Fruit fly (Drosophila melanogaster) whole organism, embryonic: ENCODE data around the gene CG11791.

Experiments
- Atf-2 ChIP-seq: fragments of 200-800 bp; sonication (Bioruptor generic); optimal IDR thresholded peaks from 2 replicates; lab custom pipeline; 2016; ENCODE audit warnings: missing biosample characterization, missing genetic modification characterization
- B-H1 ChIP-seq: fragments of 200-800 bp; sonication (Bioruptor generic); IDR thresholded peaks from 3 replicates; pipeline ENCODE4 v1.3.6; 2022; ENCODE audit warnings: missing biosample characterization, missing genetic modification characterization
- CG10147 ChIP-seq: fragments of 200-800 bp; sonication (Bioruptor generic); optimal IDR thresholded peaks from 2 replicates; lab custom pipeline; 2019; ENCODE audit warnings: missing biosample characterization, mild to moderate bottlenecking, missing genetic modification characterization, moderate library complexity
- CG10654 ChIP-seq: fragments of 200-800 bp; sonication (Bioruptor generic); optimal IDR thresholded peaks from 2 replicates; lab custom pipeline; 2016; ENCODE audit warnings: missing biosample characterization, missing genetic modification characterization
- CG10979 ChIP-seq: fragments of 200-800 bp; sonication (Bioruptor generic); optimal IDR thresholded peaks from 2 replicates; lab custom pipeline; 2018; ENCODE audit warnings: missing biosample characterization, mild to moderate bottlenecking, missing genetic modification characterization, moderate library complexity
- CG11560 ChIP-seq: fragments of 200-800 bp; sonication (Bioruptor generic); IDR thresholded peaks from 3 replicates; pipeline ENCODE4 v1.3.6; 2022; ENCODE audit warnings: missing biosample characterization, missing genetic modification characterization
- CG1233 ChIP-seq: fragments of 200-800 bp; sonication (Bioruptor generic); optimal IDR thresholded peaks from 4 replicates; lab custom pipeline; 2018; ENCODE audit warnings: missing biosample characterization, mild to moderate bottlenecking, missing genetic modification characterization
- CG15479 ChIP-seq: fragments of 200-800 bp; sonication (Bioruptor generic); optimal IDR thresholded peaks from 3 replicates; lab custom pipeline; 2019; ENCODE audit warnings: missing biosample characterization, mild to moderate bottlenecking, missing genetic modification characterization, moderate library complexity
- CG17385 ChIP-seq: fragments of 200-800 bp; sonication (Bioruptor generic); optimal IDR thresholded peaks from 3 replicates; lab custom pipeline; 2018; ENCODE audit warnings: missing biosample characterization, mild to moderate bottlenecking, missing genetic modification characterization
- CG17829 ChIP-seq: fragments of 200-800 bp; optimal IDR thresholded peaks from 2 replicates; lab custom pipeline; 2019; ENCODE audit warnings: missing biosample characterization, mild to moderate bottlenecking, missing genetic modification characterization, moderate library complexity
- CG17912 ChIP-seq: fragments of 200-800 bp; sonication (Bioruptor generic); optimal IDR thresholded peaks from 2 replicates; lab custom pipeline; 2018; ENCODE audit warnings: missing biosample characterization, mild to moderate bottlenecking, missing genetic modification characterization
- CG2120 ChIP-seq: fragments of 200-800 bp; sonication (Bioruptor generic); optimal IDR thresholded peaks from 3 replicates; lab custom pipeline; 2016; ENCODE audit warnings: missing biosample characterization, missing genetic modification characterization
- CG2712 ChIP-seq: fragments of 200-800 bp; optimal IDR thresholded peaks from 3 replicates; lab custom pipeline; 2019; ENCODE audit warnings: missing biosample characterization, mild to moderate bottlenecking, missing genetic modification characterization, moderate library complexity
- CG31388 ChIP-seq: fragments of 200-800 bp; sonication (Bioruptor generic); optimal IDR thresholded peaks from 2 replicates; lab custom pipeline; 2016; ENCODE audit warnings: missing biosample characterization, missing genetic modification characterization
- CG33557 ChIP-seq: fragments of 200-800 bp; sonication (Bioruptor generic); optimal IDR thresholded peaks from 2 replicates; lab custom pipeline; 2019; ENCODE audit warnings: missing biosample characterization, mild to moderate bottlenecking, missing genetic modification characterization, moderate library complexity
- CG4282 ChIP-seq: fragments of 200-800 bp; sonication (Bioruptor generic); optimal IDR thresholded peaks from 2 replicates; lab custom pipeline; 2016; ENCODE audit warnings: missing biosample characterization, missing genetic modification characterization
- CG4404 ChIP-seq: fragments of 200-800 bp; sonication (Bioruptor generic); IDR thresholded peaks from 2 replicates; pipeline ENCODE4 v1.3.6; 2022; ENCODE audit warnings: missing biosample characterization, missing genetic modification characterization
- CG4617 ChIP-seq: fragments of 200-800 bp; sonication (Bioruptor generic); optimal IDR thresholded peaks from 3 replicates; lab custom pipeline; 2016; ENCODE audit warnings: missing biosample characterization, missing genetic modification characterization, borderline replicate concordance
- CG6689 ChIP-seq: fragments of 200-800 bp; sonication (Bioruptor generic); IDR thresholded peaks from 2 replicates; pipeline ENCODE4 v1.3.6; 2022; ENCODE audit warnings: missing biosample characterization, missing genetic modification characterization
- CG6765 ChIP-seq: fragments of 200-800 bp; sonication (Bioruptor generic); optimal IDR thresholded peaks from 3 replicates; lab custom pipeline; 2017; ENCODE audit warnings: missing biosample characterization, mild to moderate bottlenecking, missing genetic modification characterization
- CG7963 ChIP-seq: fragments of 200-800 bp; sonication (Bioruptor generic); IDR thresholded peaks from 3 replicates; pipeline ENCODE4 v1.3.6; 2022; ENCODE audit warnings: missing biosample characterization, missing genetic modification characterization; ENCODE audit not compliant: partially characterized antibody
- CG8359 ChIP-seq: fragments of 200-800 bp; sonication (Bioruptor generic); optimal IDR thresholded peaks from 2 replicates; lab custom pipeline; 2017; ENCODE audit warnings: missing biosample characterization, mild to moderate bottlenecking, missing genetic modification characterization, borderline replicate concordance
- CG9797 ChIP-seq: fragments of 200-800 bp; sonication (Bioruptor generic); optimal IDR thresholded peaks from 3 replicates; lab custom pipeline; 2018; ENCODE audit warnings: missing biosample characterization, mild to moderate bottlenecking, missing genetic modification characterization
- Drgx ChIP-seq: fragments of 200-800 bp; sonication (Bioruptor generic); IDR thresholded peaks from 2 replicates; pipeline ENCODE4 v1.3.6; 2022; ENCODE audit warnings: missing biosample characterization, missing genetic modification characterization
- HLH4C ChIP-seq: fragments of 200-800 bp; sonication (Bioruptor generic); IDR thresholded peaks from 3 replicates; pipeline ENCODE4 v1.3.6; 2022; ENCODE audit warnings: missing biosample characterization, missing genetic modification characterization; ENCODE audit not compliant: partially characterized antibody
- HLHmδ ChIP-seq: fragments of 200-800 bp; sonication (Bioruptor generic); optimal IDR thresholded peaks from 2 replicates; lab custom pipeline; 2018; ENCODE audit warnings: missing biosample characterization, mild to moderate bottlenecking, missing genetic modification characterization, moderate library complexity
- Kr ChIP-seq: fragments of 200-800 bp; sonication (Bioruptor generic); optimal IDR thresholded peaks from 2 replicates; lab custom pipeline; 2017; ENCODE audit warnings: missing biosample characterization, mild to moderate bottlenecking, missing genetic modification characterization
- Scr ChIP-seq: fragments of 200-800 bp; sonication (Bioruptor generic); IDR thresholded peaks from 2 replicates; pipeline ENCODE4 v1.3.6; 2022; ENCODE audit warnings: missing biosample characterization, missing genetic modification characterization; ENCODE audit not compliant: partially characterized antibody
- Sry-β ChIP-seq: fragments of 200-800 bp; sonication (Bioruptor generic); optimal IDR thresholded peaks from 2 replicates; lab custom pipeline; 2018; ENCODE audit warnings: missing biosample characterization, mild to moderate bottlenecking, missing genetic modification characterization, moderate library complexity
- Sry-δ ChIP-seq: fragments of 200-800 bp; sonication (Bioruptor generic); optimal IDR thresholded peaks from 2 replicates; lab custom pipeline; 2016; ENCODE audit warnings: missing biosample characterization, missing genetic modification characterization
- YL-1 ChIP-seq: fragments of 200-800 bp; sonication (Bioruptor generic); optimal IDR thresholded peaks from 3 replicates; lab custom pipeline; 2017; ENCODE audit warnings: missing biosample characterization, mild to moderate bottlenecking, missing genetic modification characterization
- chm ChIP-seq: fragments of 200-800 bp; sonication (Bioruptor generic); IDR thresholded peaks from 2 replicates; pipeline ENCODE4 v1.3.6; 2022; ENCODE audit warnings: missing biosample characterization, missing genetic modification characterization
- ci ChIP-seq: fragments of 200-800 bp; sonication (Bioruptor generic); IDR thresholded peaks from 3 replicates; pipeline ENCODE4 v1.3.6; 2022; ENCODE audit warnings: missing biosample characterization, missing genetic modification characterization
- dan ChIP-seq: fragments of 200-800 bp; sonication (Bioruptor generic); IDR thresholded peaks from 2 replicates; pipeline ENCODE4 v1.3.6; 2022; ENCODE audit warnings: missing biosample characterization, missing genetic modification characterization
- dmrt11E ChIP-seq: fragments of 200-800 bp; sonication (Bioruptor generic); optimal IDR thresholded peaks from 3 replicates; lab custom pipeline; 2018; ENCODE audit warnings: missing biosample characterization, mild to moderate bottlenecking, missing genetic modification characterization, moderate library complexity
- eve ChIP-seq, 2 experiments: fragments of >200 bp; optimal IDR thresholded peaks; 2 replicates each; lab custom pipeline; 2017; ENCODE audit warnings: missing biosample characterization in 2 of 2, missing genetic modification characterization in 2 of 2
- gce ChIP-seq: fragments of 200-800 bp; sonication (Bioruptor generic); IDR thresholded peaks from 3 replicates; pipeline ENCODE4 v1.3.6; 2022; ENCODE audit warnings: missing biosample characterization, missing genetic modification characterization
- gt ChIP-seq: fragments of 200-800 bp; sonication (Bioruptor generic); IDR thresholded peaks from 2 replicates; pipeline ENCODE4 v1.3.6; 2022; ENCODE audit warnings: missing biosample characterization, missing genetic modification characterization
- lilli ChIP-seq: fragments of 200-800 bp; sonication (Bioruptor generic); optimal IDR thresholded peaks from 3 replicates; lab custom pipeline; 2016; ENCODE audit warnings: missing biosample characterization, missing genetic modification characterization
- mam ChIP-seq: fragments of 200-800 bp; sonication (Bioruptor generic); optimal IDR thresholded peaks from 3 replicates; lab custom pipeline; 2016; ENCODE audit warnings: missing biosample characterization, missing genetic modification characterization
- mld ChIP-seq: fragments of 200-800 bp; sonication (Bioruptor generic); IDR thresholded peaks from 3 replicates; pipeline ENCODE4 v1.3.6; 2022; ENCODE audit warnings: missing biosample characterization, missing genetic modification characterization; ENCODE audit not compliant: partially characterized antibody
- nmo ChIP-seq: fragments of 200-800 bp; sonication (Bioruptor generic); optimal IDR thresholded peaks from 2 replicates; lab custom pipeline; 2018; ENCODE audit warnings: missing biosample characterization, mild to moderate bottlenecking, missing genetic modification characterization, moderate library complexity
- nom ChIP-seq: fragments of 200-800 bp; sonication (Bioruptor generic); optimal IDR thresholded peaks from 2 replicates; lab custom pipeline; 2017; ENCODE audit warnings: missing biosample characterization, missing genetic modification characterization, mild to moderate bottlenecking, moderate library complexity, missing genetic modification reagents
- salm ChIP-seq: fragments of 200-800 bp; sonication (Bioruptor generic); optimal IDR thresholded peaks from 2 replicates; lab custom pipeline; 2018; ENCODE audit warnings: missing biosample characterization, mild to moderate bottlenecking, missing genetic modification characterization
- sc ChIP-seq, 3 experiments: fragments of >200 bp in 2 of 3; fragments of 200-800 bp in 1 of 3; sonication (Bioruptor generic) in 1 of 3; optimal IDR thresholded peaks; 2 replicates in 2 of 3; 3 replicates in 1 of 3; lab custom pipeline; 2017; ENCODE audit warnings: mild to moderate bottlenecking in 1 of 3, missing biosample characterization in 1 of 3, missing genetic modification characterization in 1 of 3, missing genetic modification reagents in 1 of 3
- scrt ChIP-seq: fragments of 200-800 bp; sonication (Bioruptor generic); optimal IDR thresholded peaks from 2 replicates; lab custom pipeline; 2018; ENCODE audit warnings: missing biosample characterization, mild to moderate bottlenecking, missing genetic modification characterization, moderate library complexity
- slp2 ChIP-seq: fragments of 200-800 bp; sonication (Bioruptor generic); optimal IDR thresholded peaks from 2 replicates; lab custom pipeline; 2016; ENCODE audit warnings: missing biosample characterization, missing genetic modification characterization
- sqz ChIP-seq: fragments of 200-800 bp; sonication (Bioruptor generic); optimal IDR thresholded peaks from 3 replicates; lab custom pipeline; 2018; ENCODE audit warnings: missing biosample characterization, mild to moderate bottlenecking, missing genetic modification characterization
- vvl ChIP-seq: fragments of 200-800 bp; sonication (Bioruptor generic); IDR thresholded peaks from 2 replicates; pipeline ENCODE4 v1.3.6; 2022; ENCODE audit warnings: missing biosample characterization, missing genetic modification characterization

CG11791 gene

DNA sequence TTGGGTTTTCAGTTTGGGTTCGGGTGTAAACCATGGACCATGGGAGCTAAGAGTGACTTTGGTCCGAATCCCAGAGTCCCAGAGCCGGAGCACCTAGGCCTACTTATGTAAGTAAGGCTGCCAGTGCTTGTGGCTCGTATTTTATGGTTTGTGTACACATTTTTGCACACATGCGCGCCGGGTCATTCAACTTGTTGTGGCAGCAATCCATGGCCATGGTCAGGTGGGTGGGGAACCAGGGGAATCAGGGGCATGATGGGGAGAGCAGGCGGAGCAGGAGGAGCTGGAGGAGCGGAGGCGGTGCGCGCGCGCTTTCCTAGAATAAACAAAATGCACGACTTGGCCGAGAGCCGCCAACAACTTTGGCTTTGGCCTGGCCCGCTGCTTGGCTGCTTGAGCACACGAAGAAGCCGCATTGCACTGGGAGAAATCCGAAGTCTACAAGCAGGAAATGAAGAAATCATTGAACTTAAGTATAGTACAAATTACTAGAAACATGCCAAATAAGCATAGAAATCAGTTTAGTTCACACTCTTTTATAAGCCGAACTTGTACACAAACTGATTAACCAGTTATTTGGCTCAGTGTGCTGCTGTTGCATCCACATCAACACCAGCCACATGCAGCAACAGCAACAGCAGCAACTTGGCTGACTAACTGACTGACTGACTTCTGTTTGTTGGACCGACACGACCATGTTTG lies 39.5 kb upstream of the CG11791 start (continued):
- TF ChIP-seq Kr (no peak), CG4617 (GFP tag; lab: Kevin White, UChicago) (no peak), sqz (GFP tag; lab: Kevin White, UChicago) (no peak), ci (GFP tag; lab: Robert Waterston, UW) (peak; percentile 29; the same call in 1 of the 3 replicates), Atf-2 (GFP tag; lab: Kevin White, UChicago) (no peak), CG4404 (GFP tag; lab: Robert Waterston, UW) (peak; percentile 34; the same call in 1 of the 2 replicates), CG6765 (GFP tag; lab: Kevin White, UChicago) (no peak), CG6689 (GFP tag; lab: Robert Waterston, UW) (no peak), CG31388 (GFP tag; lab: Kevin White, UChicago) (no peak), gt (GFP tag; lab: Robert Waterston, UW) (no peak), dan (GFP tag; lab: Robert Waterston, UW) (no peak), Sry-δ (GFP tag; lab: Kevin White, UChicago) (no peak), Sry-β (GFP tag; lab: Kevin White, UChicago) (no peak), dmrt11E (tag; lab: Kevin White, UChicago) (peak; percentile 30), salm (tag; lab: Kevin White, UChicago) (no peak), CG17912 (GFP tag; lab: Kevin White, UChicago) (no peak), B-H1 (GFP tag; lab: Robert Waterston, UW) (no peak), slp2 (GFP tag; lab: Kevin White, UChicago) (no peak), CG7963 (GFP tag; lab: Robert Waterston, UW) (no peak), CG10147 (GFP tag; lab: Kevin White, UChicago) (no peak), HLH4C (GFP tag; lab: Robert Waterston, UW) (no peak), CG1233 (no peak), nmo (GFP tag; lab: Kevin White, UChicago) (peak; percentile 9), CG9797 (GFP tag; lab: Kevin White, UChicago) (no peak), YL-1 (GFP tag; lab: Kevin White, UChicago) (no peak), CG17829 (no peak), CG4282 (GFP tag; lab: Kevin White, UChicago) (no peak), lilli (GFP tag; lab: Kevin White, UChicago) (no peak), sc (optimal IDR thresholded peaks at IDR 0.05; lab: Kevin White, UChicago) (no peak), sc (GFP tag; optimal IDR thresholded peaks at IDR 0.05; lab: Kevin White, UChicago) (no peak), CG10654 (GFP tag; lab: Kevin White, UChicago) (no peak), CG8359 (no peak), mam (GFP tag; lab: Kevin White, UChicago) (no peak), CG11560 (tag; lab: Robert Waterston, UW) (no peak), chm (no peak), CG10979 (peak; percentile 40), CG33557 (no peak), Scr (GFP tag; lab: Robert Waterston, UW) (no peak), CG2120 (GFP tag; lab: Kevin White, UChicago) (no peak), vvl (GFP tag; lab: Robert Waterston, UW) (0 out of 2 replicates have a peak, but pooled peaks have one; percentile 27), eve (GFP tag; optimal IDR thresholded peaks at IDR 0.05; lab: Kevin White, UChicago) (no peak), HLHmδ (GFP tag; lab: Kevin White, UChicago) (no peak), gce (GFP tag; lab: Robert Waterston, UW) (no peak), mld (GFP tag; lab: Robert Waterston, UW) (no peak), CG15479 (no peak), scrt (no peak), CG2712 (no peak), Drgx (peak; percentile 92), CG17385 (GFP tag; lab: Kevin White, UChicago) (no peak), nom (GFP tag; lab: Kevin White, UChicago) (peak; percentile 80)
